Worm (Caenorhabditis elegans): ENCODE measurements around the gene frpr-4.

The frpr-4 gene

DNA sequence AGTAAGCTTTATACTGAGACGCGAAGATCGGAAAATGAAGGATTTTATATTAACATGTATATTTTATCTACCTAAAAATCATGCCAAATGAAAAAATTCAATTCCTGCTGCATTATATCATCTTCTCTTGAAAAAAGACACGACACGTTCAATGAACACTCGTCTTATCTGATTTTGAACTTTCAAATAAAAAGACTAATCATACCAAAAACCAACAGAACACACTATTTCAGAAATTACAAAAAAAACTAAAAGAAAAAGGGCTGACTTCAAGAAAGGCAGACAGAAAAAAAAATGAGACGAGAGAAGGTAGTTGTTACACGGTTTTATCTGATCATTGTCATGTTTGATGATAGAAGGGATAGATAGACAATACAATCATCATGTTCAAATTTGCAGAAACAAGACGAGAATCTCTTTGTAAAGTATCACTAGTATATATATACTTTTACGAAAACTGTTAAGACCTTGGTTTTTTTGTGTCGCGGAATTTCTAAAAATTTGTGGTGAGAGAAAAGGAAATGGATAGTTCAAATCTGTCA, 27.5 kb upstream of the frpr-4 start (continued):
- TF ChIP-seq zfp-3 (GFP tag; conservative IDR thresholded peaks at IDR 0.05) (no peak), lsy-2 (tag; optimal IDR thresholded peaks at IDR 0.05) (no peak), zag-1 (tag; optimal IDR thresholded peaks at IDR 0.05) (no peak), Y75B8A.6 (GFP tag; IDR thresholded peaks at IDR 0.05) (no peak), ces-1 (GFP tag; optimal IDR thresholded peaks at IDR 0.05) (no peak), arid-1 (GFP tag; conservative IDR thresholded peaks at IDR 0.05) (no peak), sdz-12 (GFP tag; optimal IDR thresholded peaks at IDR 0.05) (no peak), lin-39 (tag; optimal IDR thresholded peaks at IDR 0.05) (no peak), tra-1 (GFP tag; IDR thresholded peaks at IDR 0.05) (0 out of 2 replicates have a peak, but pooled peaks have one; percentile 42), cey-2 (tag; optimal IDR thresholded peaks at IDR 0.05; ENCODE audit: borderline replicate concordance, insufficient read depth) (peak; percentile 49), T20F7.1 (GFP tag; optimal IDR thresholded peaks at IDR 0.05) (no peak)

DNA sequence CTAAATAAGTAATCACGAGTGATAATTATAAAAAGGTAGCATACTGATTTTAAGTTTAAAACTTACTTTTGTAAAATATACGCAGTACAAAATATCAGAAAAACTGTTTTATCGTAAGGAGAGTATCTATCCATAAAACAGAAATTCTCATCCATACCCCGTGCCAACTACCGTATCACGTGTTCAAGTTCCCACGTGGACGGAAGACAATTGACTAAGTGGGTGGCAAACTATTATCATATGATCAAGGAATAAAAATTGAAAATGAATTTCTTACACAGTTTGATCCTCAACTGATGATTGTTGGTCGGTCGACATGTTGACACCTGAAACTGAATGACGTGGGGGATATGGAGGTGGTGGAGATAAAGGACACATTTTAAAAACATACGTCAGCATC, 26.9 kb upstream of the frpr-4 start, which contains the start of gene pmt-1:
pmt-1 (minus strand) TSS at position 332 of the 400 bp plus-strand sequence.
- TF ChIP-seq nhr-11 (tag; optimal IDR thresholded peaks at IDR 0.05) (no peak), mes-2 (tag; optimal IDR thresholded peaks at IDR 0.05; ENCODE audit: poor library complexity, severe bottlenecking) (no peak), R02D3.7 (tag; optimal IDR thresholded peaks at IDR 0.05) (no peak), tra-1 (GFP tag; IDR thresholded peaks at IDR 0.05) (peak; percentile 83), egl-43 (GFP tag; IDR thresholded peaks at IDR 0.05) (no peak), lin-39 (tag; optimal IDR thresholded peaks at IDR 0.05) (no peak), ceh-32 (tag; optimal IDR thresholded peaks at IDR 0.05; ENCODE audit: poor library complexity) (no peak), ceh-28 (tag; optimal IDR thresholded peaks at IDR 0.05) (no peak), Y105C5A.15 (GFP tag; IDR thresholded peaks at IDR 0.05) (no peak), Y75B8A.6 (GFP tag; IDR thresholded peaks at IDR 0.05) (no peak), sdz-12 (GFP tag; optimal IDR thresholded peaks at IDR 0.05) (no peak), T20F7.1 (GFP tag; optimal IDR thresholded peaks at IDR 0.05) (peak; percentile 11), hlh-30 (tag; optimal IDR thresholded peaks at IDR 0.05; ENCODE audit: insufficient read depth) (peak; percentile 91), mep-1 (tag; optimal IDR thresholded peaks at IDR 0.05) (peak; percentile 33), nhr-76 (tag; optimal IDR thresholded peaks at IDR 0.05) (no peak), D1046.2 (GFP tag; IDR thresholded peaks at IDR 0.05) (no peak), mdt-29 (GFP tag; IDR thresholded peaks at IDR 0.05) (no peak), F44E2.7 (GFP tag; IDR thresholded peaks at IDR 0.05) (no peak), ceh-20 (GFP tag; IDR thresholded peaks at IDR 0.05) (no peak), aly-2 (tag; optimal IDR thresholded peaks at IDR 0.05) (no peak), ZK337.2 (GFP tag; IDR thresholded peaks at IDR 0.05) (no peak), mdl-1 (tag; optimal IDR thresholded peaks at IDR 0.05) (peak; percentile 41 to 71), hlh-11 (tag; optimal IDR thresholded peaks at IDR 0.05) (peak; percentile 75), zfp-2 (tag; optimal IDR thresholded peaks at IDR 0.05) (no peak), F49E8.2 (tag; optimal IDR thresholded peaks at IDR 0.05; ENCODE audit: borderline replicate concordance) (no peak), dmd-8 (GFP tag; IDR thresholded peaks at IDR 0.05) (no peak), dpl-1 (GFP tag; optimal IDR thresholded peaks at IDR 0.05) (no peak), lsy-2 (tag; optimal IDR thresholded peaks at IDR 0.05) (peak in 1 of 2 experiments; percentile 31), mxl-3 (GFP tag; optimal IDR thresholded peaks at IDR 0.05) (peak; percentile 87), Y48G9A.11 (GFP tag; IDR thresholded peaks at IDR 0.05) (no peak), unc-39 (tag; optimal IDR thresholded peaks at IDR 0.05) (no peak), unc-62 (GFP tag; optimal IDR thresholded peaks at IDR 0.05 in 1 of 2) (no peak), unc-62 (tag; optimal IDR thresholded peaks at IDR 0.05) (no peak), ZK546.5 (tag; optimal IDR thresholded peaks at IDR 0.05) (no peak), dmd-9 (GFP tag; IDR thresholded peaks at IDR 0.05) (no peak), nhr-28 (tag; optimal IDR thresholded peaks at IDR 0.05) (peak; percentile 28), nhr-10 (tag; optimal IDR thresholded peaks at IDR 0.05) (peak; percentile 42), dmd-6 (GFP tag; IDR thresholded peaks at IDR 0.05) (peak; percentile 72), dve-1 (tag; optimal IDR thresholded peaks at IDR 0.05; ENCODE audit: insufficient read depth) (peak; percentile 84)

Data from whole organism, L4 larva.